Worm (Caenorhabditis elegans) whole organism, midembryonic: ENCODE results near the gene gcy-33.

Source experiments
- T22C8.4 ChIP-seq: fragments of 200-800 bp; sonication (Bioruptor generic); IDR thresholded peaks from 2 replicates; pipeline ENCODE4 v1.3.6; 2022; ENCODE audit warnings: missing genetic modification characterization, missing compliant biosample characterization
- cog-1 ChIP-seq: sonication (generic microtip); optimal IDR thresholded peaks from 2 replicates; lab custom pipeline; 2016; ENCODE audit warnings: missing genetic modification characterization, missing compliant biosample characterization
- flt-1 ChIP-seq: fragments of 200-800 bp; sonication (Bioruptor generic); IDR thresholded peaks from 2 replicates; pipeline ENCODE4 v1.3.6; 2022; ENCODE audit warnings: missing genetic modification characterization, missing compliant biosample characterization
- klf-2 ChIP-seq: fragments of 200-800 bp; sonication (Bioruptor generic); conservative IDR thresholded peaks from 2 replicates; pipeline ENCODE4 v1.3.6; 2022; ENCODE audit warnings: missing genetic modification reagents, missing genetic modification characterization, missing compliant biosample characterization
- med-1 ChIP-seq: sonication (generic microtip); optimal IDR thresholded peaks from 2 replicates; lab custom pipeline; 2017; ENCODE audit warnings: missing genetic modification characterization, mild to moderate bottlenecking, missing compliant biosample characterization, antibody characterized with exemption, missing genetic modification reagents; ENCODE audit not compliant: insufficient read depth
- ref-1 ChIP-seq: fragments of 200-800 bp; sonication (Bioruptor generic); conservative IDR thresholded peaks from 2 replicates; pipeline ENCODE4 v1.3.6; 2022; ENCODE audit warnings: missing genetic modification reagents, missing genetic modification characterization, missing compliant biosample characterization
- tab-1 ChIP-seq: fragments of 200-800 bp; sonication (Bioruptor generic); IDR thresholded peaks from 2 replicates; pipeline ENCODE4 v1.3.6; 2022; ENCODE audit warnings: missing genetic modification characterization, missing compliant biosample characterization
- ztf-23 ChIP-seq: fragments of 200-800 bp; sonication (Bioruptor generic); IDR thresholded peaks from 2 replicates; pipeline ENCODE4 v1.3.6; 2022; ENCODE audit warnings: missing genetic modification reagents, missing genetic modification characterization, missing compliant biosample characterization
- ztf-29 ChIP-seq: fragments of 200-800 bp; sonication (Bioruptor generic); IDR thresholded peaks from 2 replicates; pipeline ENCODE4 v1.3.6; 2022; ENCODE audit warnings: missing genetic modification reagents, missing genetic modification characterization, missing compliant biosample characterization

DNA sequence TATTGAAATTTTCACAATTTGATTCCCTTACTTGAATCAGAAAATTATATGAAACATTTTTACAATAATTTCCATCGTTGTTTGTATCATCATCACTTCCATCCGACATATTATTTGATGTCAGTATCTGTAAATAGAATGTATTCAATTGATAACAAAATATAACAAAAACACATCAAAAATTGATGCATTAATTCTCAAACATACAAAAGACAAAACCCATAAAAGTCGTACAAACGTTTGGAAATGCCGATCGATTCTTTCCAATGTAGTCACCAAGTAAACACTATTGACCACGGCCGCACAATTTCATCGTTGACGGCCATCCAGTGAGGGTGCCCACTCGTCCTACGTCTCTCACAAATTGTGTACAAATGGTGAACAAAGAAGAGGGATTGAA is 11.7 kb upstream of the gcy-33 start, which contains the start of gene add-2:
- TF ChIP-seq tab-1 (GFP tag; lab: Robert Waterston, UW) (no peak), ztf-23 (no peak), med-1 (GFP tag; lab: Kevin White, UChicago) (no peak), flt-1 (GFP tag; lab: Robert Waterston, UW) (no peak), T22C8.4 (GFP tag; lab: Robert Waterston, UW) (no peak), cog-1 (tag; lab: Kevin White, UChicago) (no peak), ztf-29 (GFP tag; lab: Robert Waterston, UW) (no peak), ref-1 (GFP tag; lab: Robert Waterston, UW) (no peak), klf-2 (no peak)
